Fruit fly (Drosophila melanogaster) whole organism, prepupa: ENCODE data around the gene CG42394.

Experiments
- Gug ChIP-seq: fragments of 200-800 bp; sonication (Bioruptor generic); IDR thresholded peaks from 2 replicates; pipeline ENCODE4 v1.3.6; 2022; ENCODE audit warnings: missing biosample characterization, missing genetic modification characterization
- Hr39 ChIP-seq: fragments of 200-800 bp; sonication (Bioruptor generic); optimal IDR thresholded peaks from 2 replicates; lab custom pipeline; 2016; ENCODE audit warnings: missing biosample characterization, missing genetic modification characterization
- svp ChIP-seq: fragments of 200-800 bp; sonication (Bioruptor generic); peaks from one replicate; lab custom pipeline; 2016; ENCODE audit warnings: missing biosample characterization, missing genetic modification characterization

DNA sequence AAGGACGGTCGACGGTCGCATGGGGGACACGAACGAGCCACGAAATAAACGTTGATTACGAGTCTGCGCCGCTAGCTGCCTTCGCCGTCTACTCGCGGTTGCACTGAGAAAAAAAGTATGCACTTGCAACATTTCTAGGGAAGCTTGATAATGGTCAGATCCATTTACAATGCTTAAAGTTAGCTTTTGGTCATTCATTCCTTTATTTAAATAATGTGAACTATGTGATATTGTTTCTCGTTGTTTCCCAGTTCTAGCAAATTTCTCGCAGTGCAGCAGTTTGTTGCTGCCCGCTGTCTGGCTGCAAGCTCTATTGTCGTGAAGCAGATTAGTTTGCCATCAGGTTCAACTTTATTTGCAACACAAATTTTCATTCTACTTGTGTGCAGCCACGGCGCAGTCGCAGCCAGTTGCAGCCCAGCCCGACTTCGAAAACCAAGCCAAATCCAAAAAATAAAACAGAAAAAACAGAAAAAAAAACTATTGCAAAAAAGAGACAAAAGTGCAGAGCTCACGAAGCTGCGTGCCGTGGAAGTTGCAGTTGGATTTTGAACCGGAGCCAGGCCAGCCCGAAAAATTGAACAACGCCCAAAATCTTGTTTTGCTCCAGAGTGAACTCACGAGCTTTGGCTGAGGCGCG lies 17.0 kb upstream of the CG42394 start:
- TF ChIP-seq svp (GFP tag; lab: Kevin White, UChicago): peak; percentile 65
- TF ChIP-seq Hr39 (GFP tag; lab: Kevin White, UChicago): no peak
- TF ChIP-seq Gug (GFP tag; lab: Robert Waterston, UW): peak; percentile 88
